Fruit fly (Drosophila melanogaster) whole organism, wandering third instar larva: ENCODE results near the gene CG15482.

Experiments
- CG9705 ChIP-seq: fragments of 200-800 bp; sonication (Bioruptor generic); optimal IDR thresholded peaks from 2 replicates; lab custom pipeline; 2018; ENCODE audit warnings: missing biosample characterization, mild to moderate bottlenecking, missing genetic modification characterization
- CrebA ChIP-seq: fragments of 200-800 bp; sonication (Bioruptor generic); optimal IDR thresholded peaks from 2 replicates; lab custom pipeline; 2016; ENCODE audit warnings: missing biosample characterization, mild to moderate bottlenecking, missing genetic modification characterization, borderline replicate concordance
- GATAd ChIP-seq: sonication (Bioruptor generic); optimal IDR thresholded peaks from 2 replicates; lab custom pipeline; 2016; ENCODE audit warnings: missing biosample characterization, missing genetic modification characterization
- Hnf4 ChIP-seq: fragments of 200-800 bp; sonication (Bioruptor generic); optimal IDR thresholded peaks from 2 replicates; lab custom pipeline; 2016; ENCODE audit warnings: missing biosample characterization, mild to moderate bottlenecking, missing genetic modification characterization
- Hr78 ChIP-seq: fragments of >200 bp; optimal IDR thresholded peaks from 2 replicates; lab custom pipeline; 2017; ENCODE audit warnings: missing biosample characterization, missing genetic modification characterization
- Hr83 ChIP-seq: fragments of 200-300 bp; sonication (Bioruptor generic); optimal IDR thresholded peaks from 2 replicates; lab custom pipeline; 2016; ENCODE audit warnings: missing biosample characterization, mild to moderate bottlenecking, missing genetic modification characterization, moderate library complexity; ENCODE audit not compliant: poor library complexity, severe bottlenecking
- Jra ChIP-seq: sonication (Bioruptor generic); optimal IDR thresholded peaks from 2 replicates; lab custom pipeline; 2016; ENCODE audit warnings: missing biosample characterization, missing genetic modification characterization
- Mio ChIP-seq: sonication (Bioruptor generic); optimal IDR thresholded peaks from 2 replicates; lab custom pipeline; 2016; ENCODE audit warnings: missing biosample characterization, missing genetic modification characterization
- N ChIP-seq: fragments of >200 bp; optimal IDR thresholded peaks from 2 replicates; lab custom pipeline; 2018; ENCODE audit warnings: missing biosample characterization, missing external identifiers, missing genetic modification characterization
- OdsH ChIP-seq: fragments of 200-800 bp; sonication (Bioruptor generic); optimal IDR thresholded peaks from 2 replicates; lab custom pipeline; 2016; ENCODE audit warnings: missing biosample characterization, mild to moderate bottlenecking, missing genetic modification characterization
- Rel ChIP-seq, 2 experiments: fragments of 200-800 bp; sonication (Bioruptor generic) in 1 of 2; optimal IDR thresholded peaks; 2 replicates in 1 of 2; 3 replicates in 1 of 2; lab custom pipeline; 2016 to 2019; ENCODE audit warnings: mild to moderate bottlenecking in 2 of 2, missing biosample characterization in 2 of 2, missing genetic modification characterization in 2 of 2, moderate library complexity in 1 of 2
- Sp1 ChIP-seq: fragments of 200-800 bp; sonication (Bioruptor generic); optimal IDR thresholded peaks from 3 replicates; lab custom pipeline; 2019; ENCODE audit warnings: missing biosample characterization, mild to moderate bottlenecking, missing genetic modification characterization, moderate library complexity
- Vsx2 ChIP-seq: fragments of 200-300, 225-300 bp; sonication (Bioruptor generic); optimal IDR thresholded peaks from 2 replicates; lab custom pipeline; 2018; ENCODE audit warnings: missing biosample characterization, missing genetic modification characterization; ENCODE audit not compliant: partially characterized antibody
- br ChIP-seq: fragments of 200-800 bp; sonication (Bioruptor generic); optimal IDR thresholded peaks from 2 replicates; lab custom pipeline; 2016; ENCODE audit warnings: missing biosample characterization, missing genetic modification characterization
- brk ChIP-seq: fragments of 200-800 bp; sonication (Bioruptor generic); optimal IDR thresholded peaks from 2 replicates; lab custom pipeline; 2016; ENCODE audit warnings: missing biosample characterization, mild to moderate bottlenecking, missing genetic modification characterization
- dl ChIP-seq, 2 experiments: fragments of 175-275, 200-275 bp in 1 of 2; fragments of 200-275 bp in 1 of 2; sonication (Bioruptor generic); optimal IDR thresholded peaks; lab custom pipeline; 2018; ENCODE audit warnings: mild to moderate bottlenecking in 2 of 2, missing biosample characterization in 2 of 2, missing genetic modification characterization in 2 of 2, moderate library complexity in 2 of 2; ENCODE audit not compliant: partially characterized antibody in 2 of 2, insufficient read depth in 1 of 2
- dmrt93B ChIP-seq: fragments of 200-800 bp; sonication (Bioruptor generic); optimal IDR thresholded peaks from 2 replicates; lab custom pipeline; 2018; ENCODE audit warnings: missing biosample characterization, mild to moderate bottlenecking, missing genetic modification characterization
- ey ChIP-seq: fragments of 200-800 bp; sonication (Bioruptor generic); optimal IDR thresholded peaks from 2 replicates; lab custom pipeline; 2016; ENCODE audit warnings: missing biosample characterization, missing genetic modification characterization
- foxo ChIP-seq, 2 experiments: fragments of 200-800 bp; sonication (Bioruptor generic); optimal IDR thresholded peaks; 2 replicates in 1 of 2; 3 replicates in 1 of 2; lab custom pipeline; 2016 to 2017; ENCODE audit warnings: missing biosample characterization in 2 of 2, missing genetic modification characterization in 2 of 2
- fru ChIP-seq: fragments of 200-800 bp; sonication (Bioruptor generic); optimal IDR thresholded peaks from 3 replicates; lab custom pipeline; 2016; ENCODE audit warnings: missing biosample characterization, mild to moderate bottlenecking, missing genetic modification characterization
- h ChIP-seq: fragments of 200-800 bp; sonication (Bioruptor generic); optimal IDR thresholded peaks from 3 replicates; lab custom pipeline; 2016; ENCODE audit warnings: missing biosample characterization, mild to moderate bottlenecking, missing genetic modification characterization
- jim ChIP-seq: fragments of 175-275, 200-325 bp; sonication (Bioruptor generic); optimal IDR thresholded peaks from 2 replicates; lab custom pipeline; 2016; ENCODE audit warnings: missing biosample characterization, mild to moderate bottlenecking, missing genetic modification characterization
- lola ChIP-seq: fragments of >200 bp; optimal IDR thresholded peaks from 2 replicates; lab custom pipeline; 2017; ENCODE audit warnings: missing biosample characterization, missing genetic modification characterization
- pan ChIP-seq: fragments of >200 bp; optimal IDR thresholded peaks from 2 replicates; lab custom pipeline; 2017
- psq ChIP-seq: fragments of 200-800 bp; sonication (Bioruptor generic); optimal IDR thresholded peaks from 3 replicates; lab custom pipeline; 2017; ENCODE audit warnings: missing biosample characterization, mild to moderate bottlenecking, missing genetic modification characterization, moderate library complexity
- rgr ChIP-seq: fragments of 200-800 bp; sonication (Bioruptor generic); optimal IDR thresholded peaks from 3 replicates; lab custom pipeline; 2016; ENCODE audit warnings: missing biosample characterization, mild to moderate bottlenecking, missing genetic modification characterization
- sage ChIP-seq: fragments of 200-800 bp; sonication (Bioruptor generic); optimal IDR thresholded peaks from 2 replicates; lab custom pipeline; 2016; ENCODE audit warnings: missing biosample characterization, mild to moderate bottlenecking, missing genetic modification characterization
- sv ChIP-seq: fragments of 200-800 bp; sonication (Bioruptor generic); optimal IDR thresholded peaks from 3 replicates; lab custom pipeline; 2016; ENCODE audit warnings: missing biosample characterization, missing genetic modification characterization
- usp ChIP-seq: fragments of >200 bp; optimal IDR thresholded peaks from 2 replicates; lab custom pipeline; 2017; ENCODE audit warnings: missing biosample characterization, missing genetic modification characterization

CG15482 gene

dm6 chr2L:13195822-13196221 lies 15.8 kb downstream of the CG15482 start:
- TF ChIP-seq ey (GFP tag; lab: Kevin White, UChicago) (no peak), h (GFP tag; lab: Kevin White, UChicago) (no peak), CrebA (GFP tag; lab: Kevin White, UChicago) (no peak), sage (GFP tag; lab: Kevin White, UChicago) (no peak), Vsx2 (GFP tag; lab: Kevin White, UChicago) (no peak), psq (GFP tag; lab: Kevin White, UChicago) (no peak), dmrt93B (GFP tag; lab: Kevin White, UChicago) (no peak)

- TF ChIP-seq Rel (GFP tag; optimal IDR thresholded peaks at IDR 0.05; lab: Kevin White, UChicago) (no peak), Rel (tag; optimal IDR thresholded peaks at IDR 0.05; lab: Kevin White, UChicago) (peak; percentile 72), Hr83 (peak; percentile 49), dl (GFP tag; optimal IDR thresholded peaks at IDR 0.05; lab: Kevin White, UChicago; ENCODE audit: insufficient read depth in 1 of 2, partially characterized antibody in 2 of 2) (no peak), foxo (GFP tag; optimal IDR thresholded peaks at IDR 0.05; lab: Kevin White, UChicago) (peak in 1 of 2 experiments; percentile 88), ey (GFP tag; lab: Kevin White, UChicago) (peak; percentile 63), CG9705 (peak; percentile 58), GATAd (GFP tag; lab: Kevin White, UChicago) (peak; percentile 41), Sp1 (GFP tag; lab: Kevin White, UChicago) (no peak), psq (GFP tag; lab: Kevin White, UChicago) (peak; percentile 76), sv (GFP tag; lab: Kevin White, UChicago) (peak; percentile 63)
Observed at dm6 chr2L:13191894-13192293, 19.7 kb downstream of the CG15482 start, which contains the start of the genes CG16974 and Edem2. Gene CG16974 (minus strand): TSS chr2L:13191979. Gene Edem2 (plus strand): TSS chr2L:13192201.

- TF ChIP-seq GATAd (GFP tag; lab: Kevin White, UChicago) (no peak), Jra (no peak), Mio (GFP tag; lab: Kevin White, UChicago) (no peak), Hnf4 (GFP tag; lab: Kevin White, UChicago) (no peak), N (no peak), brk (GFP tag; lab: Kevin White, UChicago) (no peak), pan (no peak), usp (GFP tag; lab: Kevin White, UChicago) (no peak), foxo (GFP tag; optimal IDR thresholded peaks at IDR 0.05; lab: Kevin White, UChicago) (no peak)
Observed at dm6 chr2L:13191052-13191678, 20.4 kb downstream of the CG15482 start.

- TF ChIP-seq rgr (GFP tag; lab: Kevin White, UChicago), result peak; percentile 1
- peak; percentile 49 for TF ChIP-seq Sp1 (GFP tag; lab: Kevin White, UChicago)
- TF ChIP-seq CG9705, result no peak
- TF ChIP-seq fru (GFP tag; lab: Kevin White, UChicago), result peak; percentile 56
- TF ChIP-seq lola (GFP tag; lab: Kevin White, UChicago), result no peak
- TF ChIP-seq br (GFP tag; lab: Kevin White, UChicago), result peak; percentile 11
- no peak for TF ChIP-seq pan
- peak; percentile 43 for TF ChIP-seq h (GFP tag; lab: Kevin White, UChicago)
- peak in 1 of 2 experiments; percentile 12 for TF ChIP-seq foxo (GFP tag; optimal IDR thresholded peaks at IDR 0.05; lab: Kevin White, UChicago)
- no peak for TF ChIP-seq dmrt93B (GFP tag; lab: Kevin White, UChicago)
- no peak for TF ChIP-seq brk (GFP tag; lab: Kevin White, UChicago)
- TF ChIP-seq usp (GFP tag; lab: Kevin White, UChicago), result no peak
- TF ChIP-seq Hr78 (GFP tag; lab: Kevin White, UChicago), result no peak
- no peak for TF ChIP-seq GATAd (GFP tag; lab: Kevin White, UChicago)
- TF ChIP-seq jim (GFP tag; lab: Kevin White, UChicago), result no peak
- no peak for TF ChIP-seq Hnf4 (GFP tag; lab: Kevin White, UChicago)
- TF ChIP-seq ey (GFP tag; lab: Kevin White, UChicago), result no peak
- TF ChIP-seq OdsH (GFP tag; lab: Kevin White, UChicago), result no peak
- no peak for TF ChIP-seq Rel (GFP tag; optimal IDR thresholded peaks at IDR 0.05; lab: Kevin White, UChicago)
- peak; percentile 85 for TF ChIP-seq Rel (tag; optimal IDR thresholded peaks at IDR 0.05; lab: Kevin White, UChicago)
- TF ChIP-seq, all 38 proteins: peak for 7
Observed at dm6 chr2L:13190534-13190933, 21.1 kb downstream of the CG15482 start.
